Fruit fly (Drosophila melanogaster) whole organism, embryonic: ENCODE results near the gene CG13311.

Source experiments
- ATbp ChIP-seq: fragments of 200-800 bp; sonication (Bioruptor generic); optimal IDR thresholded peaks from 2 replicates; lab custom pipeline; 2017; ENCODE audit warnings: missing biosample characterization, mild to moderate bottlenecking, missing genetic modification characterization, missing genetic modification reagents
- CG10321 ChIP-seq: fragments of 200-800 bp; sonication (Bioruptor generic); IDR thresholded peaks from 2 replicates; pipeline ENCODE4 v1.3.6; 2022; ENCODE audit warnings: missing biosample characterization, missing genetic modification characterization
- CG10979 ChIP-seq: fragments of 200-800 bp; sonication (Bioruptor generic); optimal IDR thresholded peaks from 2 replicates; lab custom pipeline; 2018; ENCODE audit warnings: missing biosample characterization, mild to moderate bottlenecking, missing genetic modification characterization, moderate library complexity
- CG11085 ChIP-seq: fragments of 200-800 bp; sonication (Bioruptor generic); IDR thresholded peaks from 2 replicates; pipeline ENCODE4 v1.3.6; 2022; ENCODE audit warnings: missing biosample characterization, missing genetic modification characterization
- CG11695 ChIP-seq: fragments of 200-800 bp; sonication (Bioruptor generic); IDR thresholded peaks from 3 replicates; pipeline ENCODE4 v1.3.6; 2022; ENCODE audit warnings: missing biosample characterization, missing genetic modification characterization
- CG15479 ChIP-seq: fragments of 200-800 bp; sonication (Bioruptor generic); optimal IDR thresholded peaks from 3 replicates; lab custom pipeline; 2019; ENCODE audit warnings: missing biosample characterization, mild to moderate bottlenecking, missing genetic modification characterization, moderate library complexity
- CG1603 ChIP-seq: fragments of 200-800 bp; sonication (Bioruptor generic); optimal IDR thresholded peaks from 2 replicates; lab custom pipeline; 2019; ENCODE audit warnings: missing biosample characterization, mild to moderate bottlenecking, missing genetic modification characterization, moderate library complexity
- CG18476 ChIP-seq: fragments of 200-800 bp; sonication (Bioruptor generic); optimal IDR thresholded peaks from 2 replicates; lab custom pipeline; 2016; ENCODE audit warnings: missing biosample characterization, mild to moderate bottlenecking, missing genetic modification characterization
- CG18619 ChIP-seq: fragments of 200-800 bp; sonication (Bioruptor generic); optimal IDR thresholded peaks from 3 replicates; lab custom pipeline; 2017; ENCODE audit warnings: missing biosample characterization, mild to moderate bottlenecking, missing genetic modification characterization
- CG4707 ChIP-seq: fragments of 200-800 bp; sonication (Bioruptor generic); optimal IDR thresholded peaks from 2 replicates; lab custom pipeline; 2018; ENCODE audit warnings: missing biosample characterization, mild to moderate bottlenecking, missing genetic modification characterization, moderate library complexity
- CG6272 ChIP-seq: fragments of 200-800 bp; sonication (Bioruptor generic); IDR thresholded peaks from 2 replicates; pipeline ENCODE4 v1.3.6; 2022; ENCODE audit warnings: missing biosample characterization, missing genetic modification characterization
- CG6689 ChIP-seq: fragments of 200-800 bp; sonication (Bioruptor generic); IDR thresholded peaks from 2 replicates; pipeline ENCODE4 v1.3.6; 2022; ENCODE audit warnings: missing biosample characterization, missing genetic modification characterization
- CG6813 ChIP-seq: fragments of 200-800 bp; sonication (Bioruptor generic); optimal IDR thresholded peaks from 2 replicates; lab custom pipeline; 2017; ENCODE audit warnings: missing biosample characterization, missing genetic modification characterization, mild to moderate bottlenecking, moderate library complexity, missing genetic modification reagents
- CG7357 ChIP-seq: fragments of 200-800 bp; sonication (Bioruptor generic); IDR thresholded peaks from 3 replicates; pipeline ENCODE4 v1.3.6; 2022; ENCODE audit warnings: missing biosample characterization, missing genetic modification characterization
- CG7963 ChIP-seq: fragments of 200-800 bp; sonication (Bioruptor generic); IDR thresholded peaks from 3 replicates; pipeline ENCODE4 v1.3.6; 2022; ENCODE audit warnings: missing biosample characterization, missing genetic modification characterization; ENCODE audit not compliant: partially characterized antibody
- CG8478 ChIP-seq: fragments of >200 bp; optimal IDR thresholded peaks from 2 replicates; lab custom pipeline; 2018
- CG9932 ChIP-seq: fragments of 200-800 bp; sonication (Bioruptor generic); IDR thresholded peaks from 2 replicates; pipeline ENCODE4 v1.3.6; 2022; ENCODE audit warnings: missing biosample characterization, missing genetic modification characterization
- CTCF ChIP-seq: fragments of 200-800 bp; sonication (Bioruptor generic); optimal IDR thresholded peaks from 2 replicates; lab custom pipeline; 2017; ENCODE audit warnings: missing biosample characterization, mild to moderate bottlenecking, missing genetic modification characterization, moderate library complexity
- Dip2 ChIP-seq: fragments of 200-800 bp; sonication (Bioruptor generic); IDR thresholded peaks from 2 replicates; pipeline ENCODE4 v1.3.6; 2022; ENCODE audit warnings: missing biosample characterization, missing genetic modification characterization
- Drgx ChIP-seq: fragments of 200-800 bp; sonication (Bioruptor generic); IDR thresholded peaks from 2 replicates; pipeline ENCODE4 v1.3.6; 2022; ENCODE audit warnings: missing biosample characterization, missing genetic modification characterization
- HLHmδ ChIP-seq: fragments of 200-800 bp; sonication (Bioruptor generic); optimal IDR thresholded peaks from 2 replicates; lab custom pipeline; 2018; ENCODE audit warnings: missing biosample characterization, mild to moderate bottlenecking, missing genetic modification characterization, moderate library complexity
- Hmr ChIP-seq: fragments of 200-800 bp; sonication (Bioruptor generic); optimal IDR thresholded peaks from 3 replicates; lab custom pipeline; 2017; ENCODE audit warnings: mild to moderate bottlenecking, missing biosample characterization, missing genetic modification reagents, missing genetic modification characterization
- Hr3 ChIP-seq: fragments of 200-800 bp; sonication (Bioruptor generic); optimal IDR thresholded peaks from 3 replicates; lab custom pipeline; 2016; ENCODE audit warnings: missing biosample characterization, missing genetic modification characterization
- Hsf ChIP-seq: fragments of 200-800 bp; sonication (Bioruptor generic); optimal IDR thresholded peaks from 3 replicates; lab custom pipeline; 2016; ENCODE audit warnings: missing biosample characterization, missing genetic modification characterization
- NK7.1 ChIP-seq: fragments of 200-800 bp; sonication (Bioruptor generic); optimal IDR thresholded peaks from 3 replicates; lab custom pipeline; 2016; ENCODE audit warnings: missing biosample characterization, missing genetic modification characterization
- Poxn ChIP-seq: fragments of 200-800 bp; sonication (Bioruptor generic); IDR thresholded peaks from 2 replicates; pipeline ENCODE4 v1.3.6; 2022; ENCODE audit warnings: missing biosample characterization, missing genetic modification characterization
- Ssrp ChIP-seq: fragments of 200-800 bp; sonication (Bioruptor generic); optimal IDR thresholded peaks from 2 replicates; lab custom pipeline; 2018; ENCODE audit warnings: missing biosample characterization, mild to moderate bottlenecking, missing genetic modification characterization, moderate library complexity
- Xbp1 ChIP-seq: fragments of 200-800 bp; sonication (Bioruptor generic); optimal IDR thresholded peaks from 3 replicates; lab custom pipeline; 2016; ENCODE audit warnings: missing biosample characterization, mild to moderate bottlenecking, missing genetic modification characterization
- abd-A ChIP-seq: fragments of 200-800 bp; sonication (Bioruptor generic); optimal IDR thresholded peaks from 3 replicates; lab custom pipeline; 2019; ENCODE audit warnings: missing biosample characterization, mild to moderate bottlenecking, missing genetic modification characterization, moderate library complexity
- ci ChIP-seq: fragments of 200-800 bp; sonication (Bioruptor generic); IDR thresholded peaks from 3 replicates; pipeline ENCODE4 v1.3.6; 2022; ENCODE audit warnings: missing biosample characterization, missing genetic modification characterization
- corto ChIP-seq: fragments of 200-800 bp; sonication (Bioruptor generic); optimal IDR thresholded peaks from 2 replicates; lab custom pipeline; 2016; ENCODE audit warnings: missing biosample characterization, mild to moderate bottlenecking, missing genetic modification characterization, moderate library complexity
- eve ChIP-seq, 2 experiments: fragments of >200 bp; optimal IDR thresholded peaks; 2 replicates each; lab custom pipeline; 2017; ENCODE audit warnings: missing biosample characterization in 2 of 2, missing genetic modification characterization in 2 of 2
- exex ChIP-seq: fragments of 200-800 bp; sonication (Bioruptor generic); optimal IDR thresholded peaks from 4 replicates; lab custom pipeline; 2018; ENCODE audit warnings: missing biosample characterization, mild to moderate bottlenecking, missing genetic modification characterization, moderate library complexity
- fd64A ChIP-seq: fragments of 200-800 bp; sonication (Bioruptor generic); optimal IDR thresholded peaks from 3 replicates; lab custom pipeline; 2018; ENCODE audit warnings: missing biosample characterization, mild to moderate bottlenecking, missing genetic modification characterization
- grn ChIP-seq: fragments of 200-800 bp; sonication (Bioruptor generic); optimal IDR thresholded peaks from 3 replicates; lab custom pipeline; 2017; ENCODE audit warnings: missing biosample characterization, missing genetic modification characterization
- gt ChIP-seq: fragments of 200-800 bp; sonication (Bioruptor generic); IDR thresholded peaks from 2 replicates; pipeline ENCODE4 v1.3.6; 2022; ENCODE audit warnings: missing biosample characterization, missing genetic modification characterization
- kni ChIP-seq: fragments of 200-800 bp; sonication (Bioruptor generic); optimal IDR thresholded peaks from 3 replicates; lab custom pipeline; 2017; ENCODE audit warnings: mild to moderate bottlenecking, missing biosample characterization, missing genetic modification reagents, missing genetic modification characterization
- lab ChIP-seq: fragments of 200-800 bp; sonication (Bioruptor generic); optimal IDR thresholded peaks from 3 replicates; lab custom pipeline; 2017; ENCODE audit warnings: missing biosample characterization, missing genetic modification characterization, mild to moderate bottlenecking, moderate library complexity, missing genetic modification reagents
- lola ChIP-seq, 3 experiments: fragments of >200 bp in 2 of 3; fragments of 200-800 bp in 1 of 3; sonication (Bioruptor generic) in 1 of 3; optimal IDR thresholded peaks; 2 replicates each; lab custom pipeline; 2017 to 2019; ENCODE audit warnings: missing biosample characterization in 3 of 3, missing genetic modification characterization in 3 of 3, mild to moderate bottlenecking in 1 of 3, moderate library complexity in 1 of 3
- maf-S ChIP-seq: fragments of 200-800 bp; sonication (Bioruptor generic); optimal IDR thresholded peaks from 2 replicates; lab custom pipeline; 2016; ENCODE audit warnings: missing biosample characterization, missing genetic modification characterization
- mirr ChIP-seq: fragments of 200-800 bp; sonication (Bioruptor generic); optimal IDR thresholded peaks from 3 replicates; lab custom pipeline; 2018; ENCODE audit warnings: missing biosample characterization, mild to moderate bottlenecking, missing genetic modification characterization
- nerfin-1 ChIP-seq: fragments of 200-800 bp; sonication (Bioruptor generic); optimal IDR thresholded peaks from 3 replicates; lab custom pipeline; 2019; ENCODE audit warnings: missing biosample characterization, mild to moderate bottlenecking, missing genetic modification characterization, moderate library complexity
- phol ChIP-seq: fragments of 200-800 bp; sonication (Bioruptor generic); optimal IDR thresholded peaks from 3 replicates; lab custom pipeline; 2018; ENCODE audit warnings: missing biosample characterization, mild to moderate bottlenecking, missing genetic modification characterization, moderate library complexity
- sens ChIP-seq: fragments of 200-800 bp; sonication (Bioruptor generic); peaks from one replicate; lab custom pipeline; 2016; ENCODE audit warnings: missing biosample characterization, missing genetic modification characterization
- sens-2 ChIP-seq: fragments of 200-800 bp; sonication (Bioruptor generic); IDR thresholded peaks from 2 replicates; pipeline ENCODE4 v1.3.6; 2022; ENCODE audit warnings: missing biosample characterization, missing genetic modification characterization
- sob ChIP-seq: fragments of 200-800 bp; sonication (Bioruptor generic); IDR thresholded peaks from 2 replicates; pipeline ENCODE4 v1.3.6; 2022; ENCODE audit warnings: missing biosample characterization, missing genetic modification characterization
- tna ChIP-seq: fragments of 200-800 bp; sonication (Bioruptor generic); IDR thresholded peaks from 2 replicates; pipeline ENCODE4 v1.3.6; 2022; ENCODE audit warnings: missing biosample characterization, missing genetic modification characterization; ENCODE audit not compliant: partially characterized antibody
- tup ChIP-seq: fragments of 200-800 bp; sonication (Bioruptor generic); optimal IDR thresholded peaks from 2 replicates; lab custom pipeline; 2016; ENCODE audit warnings: missing biosample characterization, mild to moderate bottlenecking, missing genetic modification characterization, moderate library complexity
- vvl ChIP-seq: fragments of 200-800 bp; sonication (Bioruptor generic); IDR thresholded peaks from 2 replicates; pipeline ENCODE4 v1.3.6; 2022; ENCODE audit warnings: missing biosample characterization, missing genetic modification characterization
- wek ChIP-seq: fragments of 200-800 bp; sonication (Bioruptor generic); optimal IDR thresholded peaks from 3 replicates; lab custom pipeline; 2018; ENCODE audit warnings: missing biosample characterization, mild to moderate bottlenecking, missing genetic modification characterization, moderate library complexity
- z ChIP-seq: fragments of 200-800 bp; sonication (Bioruptor generic); IDR thresholded peaks from 3 replicates; pipeline ENCODE4 v1.3.6; 2022; ENCODE audit warnings: missing biosample characterization, missing genetic modification characterization

CG13311 gene

dm6 chr3L:8830017-8830702 is 28.2 kb upstream of the CG13311 start:
- peak; percentile 34 for TF ChIP-seq exex (tag; lab: Kevin White, UChicago)
- TF ChIP-seq nerfin-1 (tag; lab: Kevin White, UChicago), result peak; percentile 3
- TF ChIP-seq Hsf (GFP tag; lab: Kevin White, UChicago), result no peak
- TF ChIP-seq vvl (GFP tag; lab: Robert Waterston, UW), result peak; percentile 35; the same call in 1 of the 2 replicates
- TF ChIP-seq CG7357 (GFP tag; lab: Robert Waterston, UW), result no peak
- TF ChIP-seq tup (GFP tag; lab: Kevin White, UChicago), result no peak
- peak; percentile 25 for TF ChIP-seq wek (GFP tag; lab: Kevin White, UChicago)
- no peak for TF ChIP-seq CG9932
- TF ChIP-seq sens, result peak; percentile 46
- peak; percentile 31 for TF ChIP-seq CG6813
- TF ChIP-seq CG10979 (tag; lab: Kevin White, UChicago), result no peak
- TF ChIP-seq CG4707 (GFP tag; lab: Kevin White, UChicago), result no peak
- no peak for TF ChIP-seq CG10321 (GFP tag; lab: Robert Waterston, UW)
- TF ChIP-seq Drgx (GFP tag; lab: Robert Waterston, UW), result no peak
- no peak for TF ChIP-seq fd64A
- TF ChIP-seq CG11085 (GFP tag; lab: Robert Waterston, UW), result no peak
- TF ChIP-seq tna (GFP tag; lab: Robert Waterston, UW), result no peak
- peak; percentile 70 for TF ChIP-seq grn (GFP tag; lab: Kevin White, UChicago)
- TF ChIP-seq kni (GFP tag; lab: Kevin White, UChicago), result peak; percentile 4
- TF ChIP-seq CG1603, result peak; percentile 19
- no peak for TF ChIP-seq CG18476 (GFP tag; lab: Kevin White, UChicago)
- TF ChIP-seq CG6689 (GFP tag; lab: Robert Waterston, UW), result no peak
- peak; percentile 7; the same call in 1 of the 3 replicates for TF ChIP-seq ci
- no peak for TF ChIP-seq CG11695 (GFP tag; lab: Robert Waterston, UW)
- no peak for TF ChIP-seq z (GFP tag; lab: Robert Waterston, UW)
- TF ChIP-seq Dip2 (GFP tag; lab: Robert Waterston, UW), result no peak
- no peak for TF ChIP-seq sens-2 (GFP tag; lab: Robert Waterston, UW)
- no peak for TF ChIP-seq CG18619 (GFP tag; lab: Kevin White, UChicago)
- TF ChIP-seq CTCF (GFP tag; lab: Kevin White, UChicago), result peak; percentile 5
- TF ChIP-seq CG15479 (GFP tag; lab: Kevin White, UChicago), result peak; percentile 46
- peak; percentile 4 for TF ChIP-seq lab (GFP tag; lab: Kevin White, UChicago)
- TF ChIP-seq ATbp, result peak; percentile 0
- no peak for TF ChIP-seq Poxn (GFP tag; lab: Robert Waterston, UW)
- no peak for TF ChIP-seq maf-S (GFP tag; lab: Kevin White, UChicago)
- TF ChIP-seq sob (GFP tag; lab: Robert Waterston, UW), result no peak
- peak in 1 of 2 experiments; percentile 55 for TF ChIP-seq eve (GFP tag; optimal IDR thresholded peaks at IDR 0.05; lab: Kevin White, UChicago)
- TF ChIP-seq Hmr (GFP tag; lab: Kevin White, UChicago), result peak; percentile 16
- TF ChIP-seq phol (tag; lab: Kevin White, UChicago), result no peak
- TF ChIP-seq CG6272 (GFP tag; lab: Robert Waterston, UW), result no peak
- TF ChIP-seq CG7963 (GFP tag; lab: Robert Waterston, UW), result no peak
- TF ChIP-seq NK7.1 (GFP tag; lab: Kevin White, UChicago), result no peak
- TF ChIP-seq Hr3 (GFP tag; lab: Kevin White, UChicago), result no peak
- peak; percentile 29 for TF ChIP-seq mirr
- TF ChIP-seq abd-A (tag; lab: Kevin White, UChicago), result peak; percentile 21
- TF ChIP-seq lola (GFP tag; optimal IDR thresholded peaks at IDR 0.05; lab: Kevin White, UChicago), result peak in 1 of 3 experiments; percentile 34
- no peak for TF ChIP-seq corto (GFP tag; lab: Kevin White, UChicago)
- no peak for TF ChIP-seq Xbp1 (GFP tag; lab: Kevin White, UChicago)
- TF ChIP-seq gt, result no peak
- no peak for TF ChIP-seq CG8478
- peak; percentile 18 for TF ChIP-seq HLHmδ (GFP tag; lab: Kevin White, UChicago)
- peak; percentile 0 for TF ChIP-seq Ssrp (tag; lab: Kevin White, UChicago)
